Fruit fly (Drosophila melanogaster): ENCODE measurements around the gene CG9981.

dm6 chrX:16405209-16405608 lies 287 bp upstream of the CG9981 start, which contains the start of gene CG4301:
- no peak for TF ChIP-seq Dll (optimal IDR thresholded peaks at IDR 0.05)
- TF ChIP-seq usp (GFP tag; optimal IDR thresholded peaks at IDR 0.05) = no peak
- TF ChIP-seq pan (optimal IDR thresholded peaks at IDR 0.05) = no peak
- TF ChIP-seq CG8478 (optimal IDR thresholded peaks at IDR 0.05) = no peak

All from whole organism.